Fruit fly (Drosophila melanogaster): ENCODE measurements around the gene Tpr2.

The Tpr2 gene

dm6 chr2L:16493999-16494741 is 2.8 kb downstream of the Tpr2 start:
- TF ChIP-seq CG14711 (tag; optimal IDR thresholded peaks at IDR 0.05) (no peak), kay (GFP tag; ENCODE audit: borderline replicate concordance) (peak; percentile 91), CG12768 (GFP tag; optimal IDR thresholded peaks at IDR 0.05) (no peak)

- TF ChIP-seq CG7101 (tag; optimal IDR thresholded peaks at IDR 0.05) (peak; percentile 84), toe (GFP tag; optimal IDR thresholded peaks at IDR 0.05) (no peak), CG14711 (tag; optimal IDR thresholded peaks at IDR 0.05) (no peak), CG5204 (GFP tag; optimal IDR thresholded peaks at IDR 0.05) (peak; percentile 70), cnc (optimal IDR thresholded peaks at IDR 0.05) (no peak), cic (GFP tag; optimal IDR thresholded peaks at IDR 0.05) (no peak), CG11617 (GFP tag; optimal IDR thresholded peaks at IDR 0.05) (peak; percentile 78), Clk (GFP tag; optimal IDR thresholded peaks at IDR 0.05) (no peak), CG33017 (tag; optimal IDR thresholded peaks at IDR 0.05) (peak; percentile 90), CG1620 (GFP tag; optimal IDR thresholded peaks at IDR 0.05) (peak; percentile 26), Mnt (GFP tag; optimal IDR thresholded peaks at IDR 0.05) (peak; percentile 8), tj (GFP tag; optimal IDR thresholded peaks at IDR 0.05) (peak; percentile 59), Hr96 (GFP tag; optimal IDR thresholded peaks at IDR 0.05) (no peak), ovo (GFP tag; optimal IDR thresholded peaks at IDR 0.05) (peak; percentile 5)
These were observed 3.9 kb downstream of the Tpr2 start for dm6 chr2L:16495193-16495780.

dm6 chr2L:16497196-16497595 is 5.9 kb downstream of the Tpr2 start:
- TF ChIP-seq CG33017 (tag; optimal IDR thresholded peaks at IDR 0.05) (no peak), kay (GFP tag; ENCODE audit: borderline replicate concordance) (peak; percentile 71), CG1620 (GFP tag; optimal IDR thresholded peaks at IDR 0.05) (no peak), Hr96 (GFP tag; optimal IDR thresholded peaks at IDR 0.05) (no peak)

- TF ChIP-seq toe (GFP tag; optimal IDR thresholded peaks at IDR 0.05) (no peak), CG14711 (tag; optimal IDR thresholded peaks at IDR 0.05) (peak; percentile 36), CG7101 (tag; optimal IDR thresholded peaks at IDR 0.05) (no peak), Clk (GFP tag; optimal IDR thresholded peaks at IDR 0.05) (no peak), Crg-1 (GFP tag; optimal IDR thresholded peaks at IDR 0.05) (no peak)
These were observed 6.8 kb downstream of the Tpr2 start for dm6 chr2L:16498100-16498499.

dm6 chr2L:16499559-16499958 is 8.2 kb downstream of the Tpr2 start:
- no peak for TF ChIP-seq CG14711 (tag; optimal IDR thresholded peaks at IDR 0.05)
- no peak for TF ChIP-seq Clk (GFP tag; optimal IDR thresholded peaks at IDR 0.05)
- peak; percentile 0 for TF ChIP-seq bab1 (GFP tag; optimal IDR thresholded peaks at IDR 0.05)

dm6 chr2L:16500469-16500868 is 9.1 kb downstream of the Tpr2 start:
- TF ChIP-seq tj (GFP tag; optimal IDR thresholded peaks at IDR 0.05) (peak; percentile 22), Hr96 (GFP tag; optimal IDR thresholded peaks at IDR 0.05) (peak; percentile 17), CG7101 (tag; optimal IDR thresholded peaks at IDR 0.05) (peak; percentile 69), CG11617 (GFP tag; optimal IDR thresholded peaks at IDR 0.05) (no peak), Mnt (GFP tag; optimal IDR thresholded peaks at IDR 0.05) (no peak), ovo (GFP tag; optimal IDR thresholded peaks at IDR 0.05) (no peak), Clk (GFP tag; optimal IDR thresholded peaks at IDR 0.05) (no peak), pad (GFP tag; optimal IDR thresholded peaks at IDR 0.05) (no peak), bab1 (GFP tag; optimal IDR thresholded peaks at IDR 0.05) (peak; percentile 37), CG1620 (GFP tag; optimal IDR thresholded peaks at IDR 0.05) (peak; percentile 16), kay (GFP tag; ENCODE audit: borderline replicate concordance) (peak; percentile 54), CG5204 (GFP tag; optimal IDR thresholded peaks at IDR 0.05) (peak; percentile 54), cnc (optimal IDR thresholded peaks at IDR 0.05) (no peak), cic (GFP tag; optimal IDR thresholded peaks at IDR 0.05) (no peak), Crg-1 (GFP tag; optimal IDR thresholded peaks at IDR 0.05) (no peak), CG33017 (tag; optimal IDR thresholded peaks at IDR 0.05) (peak; percentile 75), CG7045 (GFP tag; optimal IDR thresholded peaks at IDR 0.05) (peak; percentile 44), CG12768 (GFP tag; optimal IDR thresholded peaks at IDR 0.05) (peak; percentile 25), toe (GFP tag; optimal IDR thresholded peaks at IDR 0.05) (peak; percentile 40), CG14711 (tag; optimal IDR thresholded peaks at IDR 0.05) (peak; percentile 35)

dm6 chr2L:16501366-16501765 is 10.0 kb downstream of the Tpr2 start:
- TF ChIP-seq CG1620 (GFP tag; optimal IDR thresholded peaks at IDR 0.05): no peak
- TF ChIP-seq cnc (optimal IDR thresholded peaks at IDR 0.05): no peak
- TF ChIP-seq CG7045 (GFP tag; optimal IDR thresholded peaks at IDR 0.05): no peak
- no peak for TF ChIP-seq bab1 (GFP tag; optimal IDR thresholded peaks at IDR 0.05)
- TF ChIP-seq tj (GFP tag; optimal IDR thresholded peaks at IDR 0.05): no peak
- no peak for TF ChIP-seq CG7101 (tag; optimal IDR thresholded peaks at IDR 0.05)
- no peak for TF ChIP-seq pad (GFP tag; optimal IDR thresholded peaks at IDR 0.05)
- TF ChIP-seq Clk (GFP tag; optimal IDR thresholded peaks at IDR 0.05): no peak
- no peak for TF ChIP-seq ovo (GFP tag; optimal IDR thresholded peaks at IDR 0.05)
- TF ChIP-seq kay (GFP tag; ENCODE audit: borderline replicate concordance): no peak
- no peak for TF ChIP-seq toe (GFP tag; optimal IDR thresholded peaks at IDR 0.05)
- TF ChIP-seq CG33017 (tag; optimal IDR thresholded peaks at IDR 0.05): no peak
- TF ChIP-seq Crg-1 (GFP tag; optimal IDR thresholded peaks at IDR 0.05): no peak
- TF ChIP-seq CG12768 (GFP tag; optimal IDR thresholded peaks at IDR 0.05): no peak
- no peak for TF ChIP-seq Mnt (GFP tag; optimal IDR thresholded peaks at IDR 0.05)
- TF ChIP-seq CG11617 (GFP tag; optimal IDR thresholded peaks at IDR 0.05): no peak
- no peak for TF ChIP-seq cic (GFP tag; optimal IDR thresholded peaks at IDR 0.05)
- no peak for TF ChIP-seq CG14711 (tag; optimal IDR thresholded peaks at IDR 0.05)
- no peak for TF ChIP-seq Hr96 (GFP tag; optimal IDR thresholded peaks at IDR 0.05)
- TF ChIP-seq CG5204 (GFP tag; optimal IDR thresholded peaks at IDR 0.05): no peak

Data from whole organism, adult.